Fruit fly (Drosophila melanogaster) whole organism, embryonic: ENCODE results near the gene Pcyt1.

Experiments
- C15 ChIP-seq: fragments of 200-800 bp; sonication (Bioruptor generic); IDR thresholded peaks from 3 replicates; pipeline ENCODE4 v1.3.6; 2022; ENCODE audit warnings: missing biosample characterization, missing genetic modification characterization
- CG11085 ChIP-seq: fragments of 200-800 bp; sonication (Bioruptor generic); IDR thresholded peaks from 2 replicates; pipeline ENCODE4 v1.3.6; 2022; ENCODE audit warnings: missing biosample characterization, missing genetic modification characterization
- CG11696 ChIP-seq: fragments of 200-800 bp; sonication (Bioruptor generic); IDR thresholded peaks from 2 replicates; pipeline ENCODE4 v1.3.6; 2022; ENCODE audit warnings: missing biosample characterization, missing genetic modification characterization
- CG11723 ChIP-seq: fragments of 200-800 bp; sonication (Bioruptor generic); optimal IDR thresholded peaks from 2 replicates; lab custom pipeline; 2017; ENCODE audit warnings: missing biosample characterization, mild to moderate bottlenecking, missing genetic modification characterization
- CG12071 ChIP-seq: fragments of 200-800 bp; sonication (Bioruptor generic); optimal IDR thresholded peaks from 3 replicates; lab custom pipeline; 2018; ENCODE audit warnings: missing biosample characterization, mild to moderate bottlenecking, missing genetic modification characterization
- CG1233 ChIP-seq: fragments of 200-800 bp; sonication (Bioruptor generic); optimal IDR thresholded peaks from 4 replicates; lab custom pipeline; 2018; ENCODE audit warnings: missing biosample characterization, mild to moderate bottlenecking, missing genetic modification characterization
- CG13123 ChIP-seq: fragments of 200-800 bp; sonication (Bioruptor generic); optimal IDR thresholded peaks from 2 replicates; lab custom pipeline; 2016; ENCODE audit warnings: missing biosample characterization, missing genetic modification characterization
- CG14050 ChIP-seq: fragments of 200-800 bp; sonication (Bioruptor generic); IDR thresholded peaks from 3 replicates; pipeline ENCODE4 v1.3.6; 2022; ENCODE audit warnings: missing biosample characterization, missing genetic modification characterization
- CG17186 ChIP-seq: fragments of 200-800 bp; sonication (Bioruptor generic); optimal IDR thresholded peaks from 3 replicates; lab custom pipeline; 2017; ENCODE audit warnings: missing biosample characterization, missing genetic modification reagents, missing genetic modification characterization
- CG17612 ChIP-seq: fragments of 200-800 bp; sonication (Bioruptor generic); IDR thresholded peaks from 2 replicates; pipeline ENCODE4 v1.3.6; 2022; ENCODE audit warnings: missing biosample characterization, missing genetic modification characterization
- CG1832 ChIP-seq: fragments of 200-800 bp; sonication (Bioruptor generic); optimal IDR thresholded peaks from 2 replicates; lab custom pipeline; 2017; ENCODE audit warnings: missing biosample characterization, mild to moderate bottlenecking, missing genetic modification characterization, inconsistent platforms
- CG30431 ChIP-seq: fragments of 200-800 bp; sonication (Bioruptor generic); optimal IDR thresholded peaks from 2 replicates; lab custom pipeline; 2017; ENCODE audit warnings: missing biosample characterization, missing genetic modification characterization
- CG34376 ChIP-seq: fragments of 200-800 bp; sonication (Bioruptor generic); optimal IDR thresholded peaks from 2 replicates; lab custom pipeline; 2018; ENCODE audit warnings: missing biosample characterization, mild to moderate bottlenecking, missing genetic modification characterization
- CG4328 ChIP-seq: fragments of 200-800 bp; sonication (Bioruptor generic); optimal IDR thresholded peaks from 3 replicates; lab custom pipeline; 2017; ENCODE audit warnings: missing biosample characterization, missing genetic modification reagents, missing genetic modification characterization
- CG4360 ChIP-seq: fragments of 200-800 bp; sonication (Bioruptor generic); IDR thresholded peaks from 2 replicates; pipeline ENCODE4 v1.3.6; 2022; ENCODE audit warnings: missing biosample characterization, missing genetic modification characterization
- CG4854 ChIP-seq: fragments of 200-800 bp; sonication (Bioruptor generic); optimal IDR thresholded peaks from 2 replicates; lab custom pipeline; 2016; ENCODE audit warnings: missing biosample characterization, missing genetic modification characterization, inconsistent platforms
- CG5245 ChIP-seq: fragments of 200-800 bp; sonication (Bioruptor generic); optimal IDR thresholded peaks from 3 replicates; lab custom pipeline; 2016; ENCODE audit warnings: missing biosample characterization, missing genetic modification characterization
- CG5953 ChIP-seq: fragments of 200-800 bp; sonication (Bioruptor generic); IDR thresholded peaks from 2 replicates; pipeline ENCODE4 v1.3.6; 2022; ENCODE audit warnings: missing biosample characterization, missing genetic modification characterization
- CG6254 ChIP-seq: fragments of 200-800 bp; sonication (Bioruptor generic); optimal IDR thresholded peaks from 3 replicates; lab custom pipeline; 2017; ENCODE audit warnings: mild to moderate bottlenecking, missing biosample characterization, missing genetic modification reagents, missing genetic modification characterization
- CG6683 ChIP-seq: fragments of 200-800 bp; sonication (Bioruptor generic); optimal IDR thresholded peaks from 2 replicates; lab custom pipeline; 2017; ENCODE audit warnings: missing biosample characterization, mild to moderate bottlenecking, missing genetic modification characterization, missing genetic modification reagents
- CG8281 ChIP-seq: fragments of 200-800 bp; sonication (Bioruptor generic); optimal IDR thresholded peaks from 2 replicates; lab custom pipeline; 2018; ENCODE audit warnings: missing biosample characterization, mild to moderate bottlenecking, missing genetic modification characterization, moderate library complexity
- CG8359 ChIP-seq: fragments of 200-800 bp; sonication (Bioruptor generic); optimal IDR thresholded peaks from 2 replicates; lab custom pipeline; 2017; ENCODE audit warnings: missing biosample characterization, mild to moderate bottlenecking, missing genetic modification characterization, borderline replicate concordance
- CG8924 ChIP-seq: fragments of 200-800 bp; optimal IDR thresholded peaks from 3 replicates; lab custom pipeline; 2019; ENCODE audit warnings: missing biosample characterization, mild to moderate bottlenecking, missing genetic modification characterization, moderate library complexity
- CG8944 ChIP-seq: fragments of 200-800 bp; sonication (Bioruptor generic); optimal IDR thresholded peaks from 3 replicates; lab custom pipeline; 2016; ENCODE audit warnings: missing biosample characterization, missing genetic modification characterization
- Doc3 ChIP-seq: fragments of 200-800 bp; sonication (Bioruptor generic); IDR thresholded peaks from 3 replicates; pipeline ENCODE4 v1.3.6; 2022; ENCODE audit warnings: missing biosample characterization, missing genetic modification characterization; ENCODE audit not compliant: partially characterized antibody
- Ets97D ChIP-seq: fragments of 200-800 bp; sonication (Bioruptor generic); optimal IDR thresholded peaks from 3 replicates; lab custom pipeline; 2016; ENCODE audit warnings: missing biosample characterization, missing genetic modification characterization
- Fer3 ChIP-seq: fragments of 200-800 bp; sonication (Bioruptor generic); optimal IDR thresholded peaks from 2 replicates; lab custom pipeline; 2018; ENCODE audit warnings: missing biosample characterization, mild to moderate bottlenecking, missing genetic modification characterization, moderate library complexity
- HHEX ChIP-seq: fragments of 200-800 bp; sonication (Bioruptor generic); optimal IDR thresholded peaks from 3 replicates; lab custom pipeline; 2017; ENCODE audit warnings: missing biosample characterization, mild to moderate bottlenecking, missing genetic modification characterization, missing genetic modification reagents
- Hr51 ChIP-seq, 2 experiments: fragments of 200-800 bp; sonication (Bioruptor generic); optimal IDR thresholded peaks; 2 replicates in 1 of 2; 3 replicates in 1 of 2; lab custom pipeline; 2016 to 2018; ENCODE audit warnings: missing biosample characterization in 2 of 2, missing genetic modification characterization in 2 of 2, mild to moderate bottlenecking in 1 of 2, moderate library complexity in 1 of 2
- Mad ChIP-seq: fragments of 200-800 bp; sonication (Bioruptor generic); optimal IDR thresholded peaks from 2 replicates; lab custom pipeline; 2016; ENCODE audit warnings: missing biosample characterization, missing genetic modification characterization
- Meics ChIP-seq: fragments of 200-800 bp; sonication (Bioruptor generic); optimal IDR thresholded peaks from 2 replicates; lab custom pipeline; 2017; ENCODE audit warnings: missing biosample characterization, mild to moderate bottlenecking, missing genetic modification characterization
- NFAT ChIP-seq: fragments of 200-800 bp; sonication (Bioruptor generic); IDR thresholded peaks from 2 replicates; pipeline ENCODE4 v1.3.6; 2022; ENCODE audit warnings: missing biosample characterization, missing genetic modification characterization
- Oaz ChIP-seq: fragments of 200-800 bp; sonication (Bioruptor generic); IDR thresholded peaks from 2 replicates; pipeline ENCODE4 v1.3.6; 2022; ENCODE audit warnings: missing biosample characterization, missing genetic modification characterization
- Stat92E ChIP-seq, 3 experiments: fragments of >200 bp in 2 of 3; fragments of 200-800 bp in 1 of 3; sonication (Bioruptor generic) in 1 of 3; optimal IDR thresholded peaks; 2 replicates each; lab custom pipeline; 2017 to 2019; ENCODE audit warnings: missing biosample characterization in 3 of 3, missing genetic modification characterization in 3 of 3, mild to moderate bottlenecking in 1 of 3, moderate library complexity in 1 of 3
- ab ChIP-seq: fragments of 200-800 bp; sonication (Bioruptor generic); optimal IDR thresholded peaks from 2 replicates; lab custom pipeline; 2016; ENCODE audit warnings: missing biosample characterization, missing genetic modification characterization
- ase ChIP-seq: fragments of 200-800 bp; sonication (Bioruptor generic); IDR thresholded peaks from 3 replicates; pipeline ENCODE4 v1.3.6; 2022; ENCODE audit warnings: missing biosample characterization, missing genetic modification characterization
- ash1 ChIP-seq: fragments of 200-800 bp; sonication (Bioruptor generic); optimal IDR thresholded peaks from 2 replicates; lab custom pipeline; 2018; ENCODE audit warnings: missing biosample characterization, mild to moderate bottlenecking, missing genetic modification characterization
- bbx ChIP-seq: fragments of 200-800 bp; sonication (Bioruptor generic); IDR thresholded peaks from 2 replicates; pipeline ENCODE4 v1.3.6; 2022; ENCODE audit warnings: missing biosample characterization, missing genetic modification characterization; ENCODE audit not compliant: partially characterized antibody
- ci ChIP-seq: fragments of 200-800 bp; sonication (Bioruptor generic); IDR thresholded peaks from 3 replicates; pipeline ENCODE4 v1.3.6; 2022; ENCODE audit warnings: missing biosample characterization, missing genetic modification characterization
- crol ChIP-seq: fragments of 200-800 bp; sonication (Bioruptor generic); IDR thresholded peaks from 2 replicates; pipeline ENCODE4 v1.3.6; 2022; ENCODE audit warnings: missing biosample characterization, missing genetic modification characterization
- en ChIP-seq: fragments of 200-800 bp; sonication (Bioruptor generic); optimal IDR thresholded peaks from 2 replicates; lab custom pipeline; 2016; ENCODE audit warnings: missing biosample characterization, missing genetic modification characterization
- esg ChIP-seq: fragments of 200-800 bp; sonication (Bioruptor generic); conservative IDR thresholded peaks from 2 replicates; pipeline ENCODE4 v1.3.6; 2022; ENCODE audit warnings: missing biosample characterization, missing genetic modification characterization
- fu2 ChIP-seq: fragments of 200-800 bp; sonication (Bioruptor generic); optimal IDR thresholded peaks from 2 replicates; lab custom pipeline; 2016; ENCODE audit warnings: missing biosample characterization, missing genetic modification characterization
- grau ChIP-seq: fragments of 200-800 bp; optimal IDR thresholded peaks from 3 replicates; lab custom pipeline; 2019; ENCODE audit warnings: missing biosample characterization, mild to moderate bottlenecking, missing genetic modification characterization, moderate library complexity
- hbn ChIP-seq: fragments of 200-800 bp; sonication (Bioruptor generic); IDR thresholded peaks from 2 replicates; pipeline ENCODE4 v1.3.6; 2022; ENCODE audit warnings: missing biosample characterization, missing genetic modification characterization; ENCODE audit not compliant: partially characterized antibody
- insv ChIP-seq, 2 experiments: fragments of 200-800 bp; sonication (Bioruptor generic); optimal IDR thresholded peaks; 3 replicates each; lab custom pipeline; 2016 to 2018; ENCODE audit warnings: missing biosample characterization in 2 of 2, missing genetic modification characterization in 2 of 2
- slbo ChIP-seq: fragments of 200-800 bp; sonication (Bioruptor generic); IDR thresholded peaks from 2 replicates; pipeline ENCODE4 v1.3.6; 2022; ENCODE audit warnings: missing biosample characterization, missing genetic modification characterization
- so ChIP-seq: fragments of 200-800 bp; sonication (Bioruptor generic); IDR thresholded peaks from 3 replicates; pipeline ENCODE4 v1.3.6; 2022; ENCODE audit warnings: missing biosample characterization, missing genetic modification characterization
- sob ChIP-seq: fragments of 200-800 bp; sonication (Bioruptor generic); IDR thresholded peaks from 2 replicates; pipeline ENCODE4 v1.3.6; 2022; ENCODE audit warnings: missing biosample characterization, missing genetic modification characterization

Gene Pcyt1

dm6 chr3L:1591692-1592371 is 45.9 kb downstream of the Pcyt1 start (continued):
- TF ChIP-seq Hr51 (GFP tag; optimal IDR thresholded peaks at IDR 0.05; lab: Kevin White, UChicago): peak in 1 of 2 experiments; percentile 59
- peak; percentile 66; the same call in 1 of the 3 replicates for TF ChIP-seq so (GFP tag; lab: Robert Waterston, UW)
- TF ChIP-seq CG8944 (GFP tag; lab: Kevin White, UChicago): peak; percentile 3
- TF ChIP-seq CG17186: no peak
- TF ChIP-seq Meics: peak; percentile 90
- TF ChIP-seq CG8359 (GFP tag; lab: Kevin White, UChicago): peak; percentile 30
- TF ChIP-seq CG1832 (GFP tag; lab: Kevin White, UChicago): no peak
- peak; percentile 91 for TF ChIP-seq HHEX (GFP tag; lab: Kevin White, UChicago)
- TF ChIP-seq CG4328: peak; percentile 66
- TF ChIP-seq ci (GFP tag; lab: Robert Waterston, UW): peak; percentile 67
- no peak for TF ChIP-seq Doc3 (GFP tag; lab: Robert Waterston, UW)
- no peak for TF ChIP-seq Oaz
- peak; percentile 45; the same call in 1 of the 3 replicates for TF ChIP-seq C15 (GFP tag; lab: Robert Waterston, UW)
- no peak for TF ChIP-seq CG17612 (GFP tag; lab: Robert Waterston, UW)
- TF ChIP-seq CG11696 (GFP tag; lab: Robert Waterston, UW): peak; percentile 47; the same call in 1 of the 2 replicates
- peak; percentile 46 for TF ChIP-seq CG8281 (tag; lab: Kevin White, UChicago)
- TF ChIP-seq Stat92E (GFP tag; optimal IDR thresholded peaks at IDR 0.05; lab: Kevin White, UChicago): no peak
- TF ChIP-seq CG13123 (GFP tag; lab: Kevin White, UChicago): peak; percentile 12
- TF ChIP-seq CG30431 (GFP tag; lab: Kevin White, UChicago): no peak
- peak; percentile 55; the same call in 1 of the 2 replicates for TF ChIP-seq CG11085 (GFP tag; lab: Robert Waterston, UW)
- no peak for TF ChIP-seq crol (GFP tag; lab: Robert Waterston, UW)
- TF ChIP-seq CG6683: peak; percentile 79
- peak; percentile 54 for TF ChIP-seq CG11723 (GFP tag; lab: Kevin White, UChicago)
- TF ChIP-seq CG4360: no peak
- TF ChIP-seq CG6254 (GFP tag; lab: Kevin White, UChicago): no peak
- peak; percentile 84; the same call in 1 of the 2 replicates for TF ChIP-seq sob
- peak; percentile 79 for TF ChIP-seq ash1
- TF ChIP-seq CG34376 (GFP tag; lab: Kevin White, UChicago): peak; percentile 83
- TF ChIP-seq CG1233: peak; percentile 79
- TF ChIP-seq fu2: peak; percentile 38
- 0 out of 2 replicates have a peak, but pooled peaks have one; percentile 50 for TF ChIP-seq CG5953 (GFP tag; lab: Robert Waterston, UW)
- TF ChIP-seq hbn (GFP tag; lab: Robert Waterston, UW): no peak
- peak; percentile 0 for TF ChIP-seq CG8924
- peak; percentile 49; the same call in 2 of the 3 replicates for TF ChIP-seq CG14050 (GFP tag; lab: Robert Waterston, UW)
- no peak for TF ChIP-seq bbx (GFP tag; lab: Robert Waterston, UW)
- no peak for TF ChIP-seq CG4854 (GFP tag; lab: Kevin White, UChicago)
- TF ChIP-seq esg (GFP tag; lab: Robert Waterston, UW): no peak
- TF ChIP-seq CG12071 (GFP tag; lab: Kevin White, UChicago): peak; percentile 94
- 0 out of 2 replicates have a peak, but pooled peaks have one; percentile 41 for TF ChIP-seq NFAT
- TF ChIP-seq insv (GFP tag; optimal IDR thresholded peaks at IDR 0.05; lab: Kevin White, UChicago): peak in 1 of 2 experiments; percentile 15
- TF ChIP-seq slbo (GFP tag; lab: Robert Waterston, UW): peak; percentile 33
- TF ChIP-seq ab (GFP tag; lab: Kevin White, UChicago): no peak
- peak; percentile 88 for TF ChIP-seq Fer3 (tag; lab: Kevin White, UChicago)
- TF ChIP-seq Ets97D: peak; percentile 21
- TF ChIP-seq Mad (GFP tag; lab: Kevin White, UChicago): no peak
- TF ChIP-seq grau: peak; percentile 53
- no peak for TF ChIP-seq en (GFP tag; lab: Kevin White, UChicago)
- TF ChIP-seq ase (GFP tag; lab: Robert Waterston, UW): no peak; the same call in 2 of the 3 replicates
- peak; percentile 7 for TF ChIP-seq CG5245
